Fruit fly (Drosophila melanogaster): ENCODE measurements around the gene Myo31DF.

- TF ChIP-seq CG5204 (GFP tag; optimal IDR thresholded peaks at IDR 0.05) (peak; percentile 69), Hr96 (GFP tag; optimal IDR thresholded peaks at IDR 0.05) (peak; percentile 51), tj (GFP tag; optimal IDR thresholded peaks at IDR 0.05) (peak; percentile 55), ovo (GFP tag; optimal IDR thresholded peaks at IDR 0.05) (no peak), CG33017 (tag; optimal IDR thresholded peaks at IDR 0.05) (peak; percentile 60), Crg-1 (GFP tag; optimal IDR thresholded peaks at IDR 0.05) (no peak), Clk (GFP tag; optimal IDR thresholded peaks at IDR 0.05) (no peak), CG11617 (GFP tag; optimal IDR thresholded peaks at IDR 0.05) (peak; percentile 29), Mnt (GFP tag; optimal IDR thresholded peaks at IDR 0.05) (peak; percentile 86), CG7045 (GFP tag; optimal IDR thresholded peaks at IDR 0.05) (peak; percentile 9), cic (GFP tag; optimal IDR thresholded peaks at IDR 0.05) (peak; percentile 60), kay (GFP tag; ENCODE audit: borderline replicate concordance) (no peak), CG1620 (GFP tag; optimal IDR thresholded peaks at IDR 0.05) (peak; percentile 66), cnc (optimal IDR thresholded peaks at IDR 0.05) (no peak)
These were observed 10.0 kb upstream of the Myo31DF start for dm6 chr2L:10516470-10517048.
